3 fruit fly cellular contexts compared by ENCODE assay signal in genomic region chr2L:18943797-18944174, dm6.
TF ChIP-seq lines count a peak whose summit lies in the region.

TSS of gene ssp3 (minus strand) at chr2L:18943960.

- TF ChIP-seq CTCF in whole organism, embryonic (GFP tag; optimal IDR thresholded peaks at IDR 0.05; lab: Kevin White, UChicago) = peak; percentile 28

TF ChIP-seq in whole organism, embryonic, 481 proteins besides CTCF, POLR2A, EP300 and RAD21 (continues in another document):
- peak; percentile 54 for TF ChIP-seq stwl (tag; optimal IDR thresholded peaks at IDR 0.05; lab: Kevin White, UChicago)
- TF ChIP-seq nom (GFP tag; optimal IDR thresholded peaks at IDR 0.05; lab: Kevin White, UChicago) = no peak
- peak; percentile 52 for TF ChIP-seq Ets97D (GFP tag; optimal IDR thresholded peaks at IDR 0.05; lab: Kevin White, UChicago)
- peak; percentile 73 for TF ChIP-seq sens (GFP tag; lab: Kevin White, UChicago)
- TF ChIP-seq pzg (GFP tag; optimal IDR thresholded peaks at IDR 0.05; lab: Kevin White, UChicago) = peak; percentile 45
- peak; percentile 37 for TF ChIP-seq CG10267 (tag; optimal IDR thresholded peaks at IDR 0.05; lab: Kevin White, UChicago)
- TF ChIP-seq CG12391 (tag; optimal IDR thresholded peaks at IDR 0.05; lab: Kevin White, UChicago) = peak; percentile 39
- no peak for TF ChIP-seq kah (GFP tag; optimal IDR thresholded peaks at IDR 0.05; lab: Kevin White, UChicago)
- TF ChIP-seq Sin3A (optimal IDR thresholded peaks at IDR 0.05; lab: Kevin White, UChicago) = peak; percentile 70
- no peak for TF ChIP-seq CG13894 (tag; optimal IDR thresholded peaks at IDR 0.05; lab: Kevin White, UChicago)
- TF ChIP-seq Hsf (GFP tag; optimal IDR thresholded peaks at IDR 0.05; lab: Kevin White, UChicago) = no peak
- TF ChIP-seq PHDP (tag; optimal IDR thresholded peaks at IDR 0.05; lab: Kevin White, UChicago) = peak; percentile 23
- TF ChIP-seq phol (tag; optimal IDR thresholded peaks at IDR 0.05; lab: Kevin White, UChicago) = peak; percentile 13
- no peak for TF ChIP-seq abd-A (tag; optimal IDR thresholded peaks at IDR 0.05; lab: Kevin White, UChicago)
- no peak for TF ChIP-seq CG2712 (tag; optimal IDR thresholded peaks at IDR 0.05; lab: Kevin White, UChicago)
- TF ChIP-seq CG17186 (GFP tag; optimal IDR thresholded peaks at IDR 0.05; lab: Kevin White, UChicago) = peak; percentile 96
- TF ChIP-seq CG9817 (tag; optimal IDR thresholded peaks at IDR 0.05; lab: Kevin White, UChicago) = no peak
- no peak for TF ChIP-seq CG3838 (GFP tag; optimal IDR thresholded peaks at IDR 0.05; lab: Kevin White, UChicago)
- peak; percentile 26 for TF ChIP-seq CG1603 (tag; optimal IDR thresholded peaks at IDR 0.05; lab: Kevin White, UChicago)
- peak; percentile 56 for TF ChIP-seq gfzf (GFP tag; optimal IDR thresholded peaks at IDR 0.05; lab: Kevin White, UChicago)
- TF ChIP-seq MESR4 (GFP tag; optimal IDR thresholded peaks at IDR 0.05; lab: Kevin White, UChicago) = peak; percentile 5
- TF ChIP-seq caup (GFP tag; optimal IDR thresholded peaks at IDR 0.05; lab: Kevin White, UChicago; ENCODE audit: severe bottlenecking) = no peak
- no peak for TF ChIP-seq ham (GFP tag; IDR thresholded peaks at IDR 0.05; lab: Robert Waterston, UW)
- TF ChIP-seq BEAF-32 (GFP tag; optimal IDR thresholded peaks at IDR 0.05; lab: Kevin White, UChicago) = peak; percentile 87
- peak; percentile 8 for TF ChIP-seq trem (tag; optimal IDR thresholded peaks at IDR 0.05; lab: Kevin White, UChicago)
- TF ChIP-seq CG12219 (GFP tag; optimal IDR thresholded peaks at IDR 0.05; lab: Kevin White, UChicago) = no peak
- no peak for TF ChIP-seq odd (GFP tag; optimal IDR thresholded peaks at IDR 0.05; lab: Kevin White, UChicago)
- no peak for TF ChIP-seq CG10462 (GFP tag; optimal IDR thresholded peaks at IDR 0.05; lab: Kevin White, UChicago)
- peak; percentile 62 to 92 for TF ChIP-seq crp (GFP tag; optimal IDR thresholded peaks at IDR 0.05; lab: Kevin White, UChicago)
- TF ChIP-seq hb (GFP tag; IDR thresholded peaks at IDR 0.05; lab: Robert Waterston, UW; ENCODE audit: partially characterized antibody) = no peak
- no peak for TF ChIP-seq HLH54F (GFP tag; optimal IDR thresholded peaks at IDR 0.05; lab: Kevin White, UChicago)

TF ChIP-seq in whole organism, prepupa, 60 proteins besides CTCF, POLR2A, EP300 and RAD21:
- TF ChIP-seq ss (GFP tag; optimal IDR thresholded peaks at IDR 0.05; lab: Kevin White, UChicago) = no peak
- TF ChIP-seq CG15336 (GFP tag; IDR thresholded peaks at IDR 0.05; lab: Robert Waterston, UW) = no peak
- TF ChIP-seq Eip78C (GFP tag; lab: Kevin White, UChicago) = peak; percentile 25
- TF ChIP-seq Sox15 (GFP tag; optimal IDR thresholded peaks at IDR 0.05; lab: Kevin White, UChicago) = no peak
- TF ChIP-seq achi (GFP tag; optimal IDR thresholded peaks at IDR 0.05; lab: Kevin White, UChicago) = peak; percentile 95
- TF ChIP-seq Lpt (GFP tag; optimal IDR thresholded peaks at IDR 0.05; lab: Kevin White, UChicago) = no peak
- no peak for TF ChIP-seq dsx (GFP tag; optimal IDR thresholded peaks at IDR 0.05; lab: Kevin White, UChicago; ENCODE audit: poor library complexity, severe bottlenecking)
- peak; percentile 18 for TF ChIP-seq Sox14 (GFP tag; optimal IDR thresholded peaks at IDR 0.05; lab: Kevin White, UChicago)
- no peak for TF ChIP-seq dac (GFP tag; optimal IDR thresholded peaks at IDR 0.05; lab: Kevin White, UChicago)
- TF ChIP-seq salr (GFP tag; optimal IDR thresholded peaks at IDR 0.05; lab: Kevin White, UChicago) = no peak
- peak; percentile 82 for TF ChIP-seq vri (GFP tag; optimal IDR thresholded peaks at IDR 0.05; lab: Kevin White, UChicago)

TF ChIP-seq in whole organism, wandering third instar larva, 38 proteins besides CTCF, POLR2A, EP300 and RAD21:
- TF ChIP-seq dsf (GFP tag; optimal IDR thresholded peaks at IDR 0.05; lab: Kevin White, UChicago; ENCODE audit: borderline replicate concordance) (no peak), Mio (GFP tag; optimal IDR thresholded peaks at IDR 0.05; lab: Kevin White, UChicago) (no peak), tai (GFP tag; optimal IDR thresholded peaks at IDR 0.05; lab: Kevin White, UChicago) (peak; percentile 13)
